Worm (Caenorhabditis elegans): ENCODE results near the gene frpr-14.

- no peak for TF ChIP-seq ztf-29 (GFP tag; IDR thresholded peaks at IDR 0.05)
- TF ChIP-seq ztf-23 (GFP tag; IDR thresholded peaks at IDR 0.05) = no peak
- TF ChIP-seq med-1 (GFP tag; optimal IDR thresholded peaks at IDR 0.05; ENCODE audit: insufficient read depth) = no peak
- no peak for TF ChIP-seq klf-2 (GFP tag; conservative IDR thresholded peaks at IDR 0.05)
- TF ChIP-seq tab-1 (GFP tag; IDR thresholded peaks at IDR 0.05) = no peak
- TF ChIP-seq T22C8.4 (GFP tag; IDR thresholded peaks at IDR 0.05) = no peak
- TF ChIP-seq flt-1 (GFP tag; IDR thresholded peaks at IDR 0.05) = no peak
- TF ChIP-seq cog-1 (tag; optimal IDR thresholded peaks at IDR 0.05) = no peak
- no peak for TF ChIP-seq ref-1 (GFP tag; conservative IDR thresholded peaks at IDR 0.05)
Observed at ce11 chrII:667864-668263, 17.1 kb downstream of the frpr-14 start.
